Worm (Caenorhabditis elegans) whole organism, L3 larva: Measurements from ENCODE around the gene glr-2.
A peak's percentile ranks its signal among the peaks of the same experiment; 100 is the strongest.

Experiments used
- R02D3.7 ChIP-seq: fragments of 150-350 bp; optimal IDR thresholded peaks from 2 replicates; lab custom pipeline; 2014; ENCODE audit warnings: missing biosample characterization, missing genetic modification characterization
- ZK546.5 ChIP-seq: sonication (generic microtip); optimal IDR thresholded peaks from 2 replicates; lab custom pipeline; 2017; ENCODE audit warnings: missing biosample characterization, missing genetic modification characterization
- aly-2 ChIP-seq: fragments of 150-350 bp; optimal IDR thresholded peaks from 2 replicates; lab custom pipeline; 2014; ENCODE audit warnings: missing biosample characterization, missing genetic modification characterization
- ceh-16 ChIP-seq: sonication (generic microtip); optimal IDR thresholded peaks from 2 replicates; lab custom pipeline; 2017; ENCODE audit warnings: missing biosample characterization, missing genetic modification characterization
- ceh-28 ChIP-seq: fragments of 150-350 bp; optimal IDR thresholded peaks from 2 replicates; lab custom pipeline; 2014; ENCODE audit warnings: missing biosample characterization, missing genetic modification reagents, missing genetic modification characterization
- ceh-82 ChIP-seq: fragments of 150-350 bp; optimal IDR thresholded peaks from 2 replicates; lab custom pipeline; 2014; ENCODE audit warnings: missing biosample characterization, missing genetic modification characterization
- ceh-9 ChIP-seq: sonication (generic microtip); optimal IDR thresholded peaks from 2 replicates; lab custom pipeline; 2018; ENCODE audit warnings: missing biosample characterization, missing genetic modification characterization
- daf-12 ChIP-seq: fragments of 150-350 bp; optimal IDR thresholded peaks from 2 replicates; lab custom pipeline; 2014; ENCODE audit warnings: missing biosample characterization, missing genetic modification reagents, missing genetic modification characterization
- egl-27 ChIP-seq: sonication (generic microtip); optimal IDR thresholded peaks from 4 replicates; lab custom pipeline; 2017; ENCODE audit warnings: missing biosample characterization, missing genetic modification reagents, missing genetic modification characterization
- egl-5 ChIP-seq: fragments of 150-350 bp; optimal IDR thresholded peaks from 2 replicates; lab custom pipeline; 2017; ENCODE audit warnings: missing biosample characterization, missing genetic modification reagents, missing genetic modification characterization, inconsistent platforms
- elt-1 ChIP-seq: fragments of 150-350 bp; optimal IDR thresholded peaks from 2 replicates; lab custom pipeline; 2014; ENCODE audit warnings: missing biosample characterization, missing genetic modification characterization
- elt-2 ChIP-seq: sonication (generic microtip); optimal IDR thresholded peaks from 2 replicates; lab custom pipeline; 2016; ENCODE audit warnings: missing genetic modification reagents, mild to moderate bottlenecking, missing genetic modification characterization, missing compliant biosample characterization
- elt-3 ChIP-seq, 3 experiments: fragments of 150-350 bp in 1 of 3; sonication (generic microtip) in 2 of 3; optimal IDR thresholded peaks; 2 replicates in 2 of 3; 4 replicates in 1 of 3; lab custom pipeline; 2014 to 2017; ENCODE audit warnings: missing biosample characterization in 3 of 3, missing genetic modification characterization in 3 of 3
- fkh-2 ChIP-seq: fragments of 150-350 bp; optimal IDR thresholded peaks from 2 replicates; lab custom pipeline; 2014; ENCODE audit warnings: missing biosample characterization, missing genetic modification reagents, missing genetic modification characterization
- fos-1 ChIP-seq: fragments of 150-350 bp; optimal IDR thresholded peaks from 2 replicates; lab custom pipeline; 2014; ENCODE audit warnings: missing biosample characterization, missing genetic modification characterization
- hmg-11 ChIP-seq: sonication (generic microtip); optimal IDR thresholded peaks from 2 replicates; lab custom pipeline; 2016; ENCODE audit warnings: missing genetic modification characterization, missing compliant biosample characterization
- jun-1 ChIP-seq: fragments of 150-350 bp; optimal IDR thresholded peaks from 2 replicates; lab custom pipeline; 2014; ENCODE audit warnings: missing biosample characterization, missing genetic modification reagents, missing genetic modification characterization
- lin-15B ChIP-seq: fragments of 150-350 bp; optimal IDR thresholded peaks from 2 replicates; lab custom pipeline; 2014; ENCODE audit warnings: missing biosample characterization, missing genetic modification characterization
- lin-39 ChIP-seq: fragments of 150-350 bp; optimal IDR thresholded peaks from 2 replicates; lab custom pipeline; 2018; ENCODE audit warnings: missing biosample characterization, missing genetic modification reagents, missing genetic modification characterization
- lsy-12 ChIP-seq: sonication (generic microtip); optimal IDR thresholded peaks from 2 replicates; lab custom pipeline; 2016; ENCODE audit warnings: mild to moderate bottlenecking, missing genetic modification characterization, missing compliant biosample characterization
- mdl-1 ChIP-seq: fragments of 150-350 bp; optimal IDR thresholded peaks from 2 replicates; lab custom pipeline; 2014; ENCODE audit warnings: missing biosample characterization, missing genetic modification characterization
- mml-1 ChIP-seq: fragments of 150-350 bp; sonication (generic microtip); optimal IDR thresholded peaks from 3 replicates; lab custom pipeline; 2014; ENCODE audit warnings: missing biosample characterization, missing genetic modification characterization
- nfya-1 ChIP-seq: sonication (generic microtip); optimal IDR thresholded peaks from 2 replicates; lab custom pipeline; 2017; ENCODE audit warnings: missing genetic modification characterization, mild to moderate bottlenecking, missing compliant biosample characterization, antibody characterized with exemption, moderate library complexity; ENCODE audit not compliant: insufficient read depth
- nhr-11 ChIP-seq: fragments of 150-350 bp; optimal IDR thresholded peaks from 2 replicates; lab custom pipeline; 2014; ENCODE audit warnings: missing biosample characterization, missing genetic modification characterization
- nhr-12 ChIP-seq: fragments of 150-350 bp; optimal IDR thresholded peaks from 2 replicates; lab custom pipeline; 2014; ENCODE audit warnings: missing biosample characterization, missing genetic modification characterization
- nhr-23 ChIP-seq: fragments of 150-350 bp; optimal IDR thresholded peaks from 2 replicates; lab custom pipeline; 2014; ENCODE audit warnings: missing biosample characterization, missing genetic modification reagents, missing genetic modification characterization
- nhr-237 ChIP-seq: fragments of 150-350 bp; optimal IDR thresholded peaks from 2 replicates; lab custom pipeline; 2014; ENCODE audit warnings: missing biosample characterization, missing genetic modification characterization
- nhr-25 ChIP-seq: sonication (generic microtip); optimal IDR thresholded peaks from 2 replicates; lab custom pipeline; 2017; ENCODE audit warnings: missing biosample characterization, missing genetic modification characterization
- nhr-67 ChIP-seq: fragments of 150-350 bp; optimal IDR thresholded peaks from 2 replicates; lab custom pipeline; 2014; ENCODE audit warnings: missing biosample characterization, missing genetic modification characterization
- nhr-76 ChIP-seq: fragments of 150-350 bp; sonication (generic microtip); optimal IDR thresholded peaks from 5 replicates; lab custom pipeline; 2014; ENCODE audit warnings: missing biosample characterization, missing genetic modification characterization
- nhr-77 ChIP-seq: fragments of 150-350 bp; optimal IDR thresholded peaks from 2 replicates; lab custom pipeline; 2014; ENCODE audit warnings: missing biosample characterization, missing genetic modification characterization
- pha-4 ChIP-seq: fragments of 150-350 bp; optimal IDR thresholded peaks from 2 replicates; lab custom pipeline; 2014; ENCODE audit warnings: missing biosample characterization, missing genetic modification reagents, missing genetic modification characterization
- pqm-1 ChIP-seq: fragments of 150-350 bp; optimal IDR thresholded peaks from 2 replicates; lab custom pipeline; 2017; ENCODE audit warnings: missing biosample characterization, missing genetic modification characterization, inconsistent platforms
- sea-2 ChIP-seq: fragments of 150-350 bp; sonication (generic microtip); optimal IDR thresholded peaks from 4 replicates; lab custom pipeline; 2014; ENCODE audit warnings: missing biosample characterization, missing genetic modification reagents, missing genetic modification characterization
- skn-1 ChIP-seq: fragments of 150-350 bp; optimal IDR thresholded peaks from 2 replicates; lab custom pipeline; 2014; ENCODE audit warnings: missing biosample characterization, missing genetic modification characterization
- snpc-4 ChIP-seq: fragments of 150-350 bp; optimal IDR thresholded peaks from 2 replicates; lab custom pipeline; 2014; ENCODE audit warnings: missing biosample characterization, missing genetic modification characterization
- unc-39 ChIP-seq: sonication (generic microtip); optimal IDR thresholded peaks from 4 replicates; lab custom pipeline; 2017; ENCODE audit warnings: missing biosample characterization, missing genetic modification characterization
- unc-62 ChIP-seq: fragments of 150-350 bp; sonication (generic microtip); optimal IDR thresholded peaks from 4 replicates; lab custom pipeline; 2014; ENCODE audit warnings: missing biosample characterization, missing genetic modification reagents, missing genetic modification characterization
- ztf-11 ChIP-seq: fragments of 150-350 bp; optimal IDR thresholded peaks from 2 replicates; lab custom pipeline; 2014; ENCODE audit warnings: missing biosample characterization, missing genetic modification characterization
- ztf-4 ChIP-seq: fragments of 150-350 bp; optimal IDR thresholded peaks from 2 replicates; lab custom pipeline; 2014; ENCODE audit warnings: missing biosample characterization, missing genetic modification characterization

glr-2 gene

DNA sequence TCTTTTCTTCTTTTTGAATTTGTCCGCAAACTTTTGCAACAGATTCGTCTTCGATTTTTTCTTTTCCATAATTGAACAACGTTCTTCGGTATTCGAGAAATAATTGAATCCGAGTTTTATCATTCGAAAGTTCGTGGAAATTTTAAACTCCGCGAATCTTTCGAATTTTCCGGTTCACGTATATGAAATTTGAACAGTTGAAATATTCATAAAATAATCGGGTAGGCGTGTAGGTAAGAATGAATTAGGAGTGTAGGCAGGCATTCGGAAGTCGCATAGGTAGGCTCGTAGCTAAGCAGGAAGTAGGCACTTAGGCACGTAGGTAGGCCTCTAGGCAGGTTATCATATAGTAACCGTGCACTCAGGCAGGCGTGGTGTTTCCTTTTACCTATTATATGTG, 6.6 kb downstream of the glr-2 start, which contains the start of gene B0280.11:
B0280.11 (minus strand) TSS at position 101 of the 400 bp plus-strand sequence.
- TF ChIP-seq ztf-4 (tag; lab: Kevin White, UChicago), result no peak
- no peak for TF ChIP-seq elt-2 (tag; lab: Kevin White, UChicago)
- no peak for TF ChIP-seq R02D3.7 (tag; lab: Kevin White, UChicago)
- TF ChIP-seq fos-1 (tag; lab: Kevin White, UChicago), result no peak
- no peak for TF ChIP-seq egl-5 (tag; lab: Kevin White, UChicago)
- TF ChIP-seq ZK546.5, result no peak
- no peak for TF ChIP-seq aly-2 (tag; lab: Kevin White, UChicago)
- no peak for TF ChIP-seq nhr-237 (tag; lab: Kevin White, UChicago)
- TF ChIP-seq lin-39 (tag; lab: Kevin White, UChicago), result no peak
- no peak for TF ChIP-seq nhr-12 (tag; lab: Kevin White, UChicago)
- TF ChIP-seq nhr-67 (tag; lab: Kevin White, UChicago), result no peak
- TF ChIP-seq snpc-4 (tag; lab: Kevin White, UChicago), result no peak
- no peak for TF ChIP-seq nhr-25 (tag; lab: Kevin White, UChicago)
- no peak for TF ChIP-seq jun-1 (tag; lab: Kevin White, UChicago)
- TF ChIP-seq mml-1, result no peak
- no peak for TF ChIP-seq egl-27
- no peak for TF ChIP-seq nhr-76 (tag; lab: Kevin White, UChicago)
- TF ChIP-seq ceh-9 (tag; lab: Kevin White, UChicago), result no peak
- TF ChIP-seq sea-2, result no peak
- no peak for TF ChIP-seq ztf-11

DNA sequence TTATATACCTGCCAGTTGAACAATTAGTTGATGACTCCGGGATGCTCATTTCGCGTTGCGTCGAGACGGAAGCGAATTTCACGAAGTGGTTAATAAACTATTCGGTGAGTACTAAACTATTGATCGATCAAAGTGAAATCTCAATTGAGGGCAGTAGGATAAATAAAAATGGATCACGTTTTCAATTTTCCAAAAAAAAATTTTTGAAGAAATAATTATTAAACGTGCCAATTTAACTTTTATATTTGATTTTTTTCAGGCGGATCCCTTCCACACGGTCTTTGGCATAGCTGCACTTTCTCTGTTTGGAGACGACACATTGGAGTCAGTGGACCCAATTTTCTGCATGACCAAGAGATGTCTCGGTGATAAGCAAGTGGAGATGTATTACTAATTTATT, 8.7 kb downstream of the glr-2 start, which contains the start of gene B0280.17:
B0280.17 (minus strand) TSS at position 101 of the 400 bp plus-strand sequence.
- TF ChIP-seq ceh-82, result no peak
- TF ChIP-seq, all 47 proteins: peak for 0

DNA sequence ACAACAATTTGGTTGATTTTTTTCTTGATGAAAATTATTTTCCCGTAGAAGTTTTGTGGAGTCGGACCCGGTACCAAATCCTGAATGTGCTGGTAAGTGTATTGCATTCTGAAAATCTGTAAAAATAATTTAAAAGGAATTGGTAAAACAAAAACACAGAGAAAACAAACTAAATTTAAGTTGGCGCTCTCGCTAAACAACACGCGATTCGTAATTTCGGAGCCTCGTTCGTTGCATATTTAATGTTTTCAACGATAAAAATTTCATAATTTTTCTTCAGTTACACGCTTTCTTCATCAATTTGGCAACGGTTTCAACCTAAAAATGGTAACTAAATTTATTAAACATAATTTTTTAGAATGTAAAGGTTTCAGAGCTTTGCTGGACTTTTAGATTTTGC, 11.2 kb downstream of the glr-2 start, which contains the start of the genes pot-1 and ggtb-1:
pot-1 (minus strand) TSS at position 120 of the 400 bp plus-strand sequence.
ggtb-1 (plus strand) TSS at position 208 of the 400 bp plus-strand sequence.
- peak; percentile 31 for TF ChIP-seq pha-4 (tag; lab: Kevin White, UChicago)
- TF ChIP-seq nfya-1, result peak; percentile 6
- TF ChIP-seq mdl-1 (tag; lab: Kevin White, UChicago), result no peak
- TF ChIP-seq aly-2 (tag; lab: Kevin White, UChicago), result no peak
- peak; percentile 5 for TF ChIP-seq lin-15B (tag; lab: Kevin White, UChicago)

DNA sequence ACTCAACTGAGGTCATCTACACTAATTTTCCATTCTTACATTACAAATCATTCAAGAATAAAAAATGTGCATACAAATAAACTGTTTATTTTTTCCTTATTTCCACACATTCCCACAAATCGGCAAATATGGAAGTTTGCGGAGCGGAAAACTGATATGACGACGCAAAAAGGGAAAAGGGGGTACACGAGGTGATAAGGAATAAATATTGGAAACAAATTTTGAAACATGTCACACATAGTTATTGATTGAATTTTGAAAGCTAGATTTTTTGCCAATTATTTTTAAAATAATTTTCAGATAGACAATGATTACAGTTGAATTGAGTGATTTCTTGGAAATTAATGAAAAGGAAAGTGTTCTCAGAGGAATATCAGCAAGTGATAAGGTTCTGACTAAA, 16.2 kb downstream of the glr-2 start, which contains the start of gene viro-2:
viro-2 (plus strand) TSS at position 301 of the 400 bp plus-strand sequence.
- peak; percentile 25 for TF ChIP-seq elt-2 (tag; lab: Kevin White, UChicago)

DNA sequence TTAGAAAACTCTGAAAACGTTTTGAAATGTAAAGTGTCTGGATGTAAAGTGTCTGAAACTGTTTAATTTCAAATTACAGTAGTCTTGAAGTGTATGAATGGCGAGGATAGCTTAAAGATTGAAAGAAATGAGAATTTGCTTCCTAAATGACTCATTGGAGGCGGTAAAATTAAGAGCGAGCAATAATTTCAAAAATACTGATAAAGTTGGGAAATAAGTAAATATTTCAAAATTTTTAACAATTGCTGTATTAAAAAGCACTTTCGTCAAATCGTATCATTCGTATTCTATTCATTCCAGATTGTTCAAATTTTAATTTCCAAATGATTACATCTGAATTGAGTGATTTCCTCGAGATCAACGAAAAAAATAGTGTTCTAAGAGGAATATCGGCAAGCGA, 20.4 kb downstream of the glr-2 start, which contains the start of gene B0280.2:
B0280.2 (plus strand) TSS at position 301 of the 400 bp plus-strand sequence.
- no peak for TF ChIP-seq elt-1
- no peak for TF ChIP-seq nhr-67 (tag; lab: Kevin White, UChicago)
- TF ChIP-seq nfya-1, result no peak
- no peak for TF ChIP-seq lin-15B (tag; lab: Kevin White, UChicago)
- TF ChIP-seq daf-12 (tag; lab: Kevin White, UChicago), result no peak
- TF ChIP-seq elt-3 (tag; optimal IDR thresholded peaks at IDR 0.05; lab: Kevin White, UChicago), result no peak
- no peak for TF ChIP-seq pha-4 (tag; lab: Kevin White, UChicago)
- no peak for TF ChIP-seq ceh-82
- no peak for TF ChIP-seq R02D3.7 (tag; lab: Kevin White, UChicago)
- TF ChIP-seq nhr-12 (tag; lab: Kevin White, UChicago), result no peak
- TF ChIP-seq ceh-28 (tag; lab: Kevin White, UChicago), result no peak
- TF ChIP-seq unc-39 (tag; lab: Kevin White, UChicago), result no peak
- no peak for TF ChIP-seq jun-1 (tag; lab: Kevin White, UChicago)
- TF ChIP-seq sea-2, result no peak
- TF ChIP-seq egl-27, result no peak
- no peak for TF ChIP-seq lsy-12 (tag; lab: Kevin White, UChicago)

DNA sequence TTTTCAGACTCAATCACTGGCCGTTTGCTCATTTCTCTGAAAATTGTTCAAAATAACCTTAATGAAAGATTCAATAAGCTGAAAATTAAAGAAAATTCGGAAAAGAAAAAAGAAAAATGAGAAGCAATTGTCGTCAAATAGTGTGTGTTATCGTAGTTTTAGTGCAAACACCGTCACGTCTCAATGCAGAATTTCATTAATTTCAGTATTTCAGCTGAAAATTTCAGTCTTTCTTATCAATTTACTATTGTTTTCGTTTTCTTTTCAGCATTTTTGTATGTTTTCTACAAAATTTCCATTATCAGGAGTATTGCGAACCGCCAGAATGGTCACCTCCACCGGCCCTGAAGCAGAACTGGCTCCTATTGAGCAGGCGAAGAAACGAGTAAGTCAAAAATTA, 21.9 kb downstream of the glr-2 start, which contains the start of the genes B0280.9 and rpia-1:
B0280.9 (minus strand) TSS at position 36 of the 400 bp plus-strand sequence.
rpia-1 (plus strand) TSS at position 269 of the 400 bp plus-strand sequence.
- TF ChIP-seq nhr-237 (tag; lab: Kevin White, UChicago) (no peak), unc-62 (GFP tag; lab: Kevin White, UChicago) (no peak), aly-2 (tag; lab: Kevin White, UChicago) (no peak), daf-12 (tag; lab: Kevin White, UChicago) (no peak), sea-2 (no peak), nhr-11 (no peak), ceh-16 (no peak), mml-1 (no peak), nhr-77 (tag; lab: Kevin White, UChicago) (no peak), egl-27 (no peak), egl-5 (tag; lab: Kevin White, UChicago) (no peak), pqm-1 (tag; lab: Kevin White, UChicago) (peak; percentile 56), nhr-23 (tag; lab: Kevin White, UChicago) (peak; percentile 35), nfya-1 (peak; percentile 18), R02D3.7 (tag; lab: Kevin White, UChicago) (no peak), mdl-1 (tag; lab: Kevin White, UChicago) (no peak), ceh-82 (no peak), skn-1 (tag; lab: Kevin White, UChicago) (peak; percentile 12), nhr-67 (tag; lab: Kevin White, UChicago) (no peak), elt-2 (tag; lab: Kevin White, UChicago) (peak; percentile 68), ZK546.5 (no peak), snpc-4 (tag; lab: Kevin White, UChicago) (no peak), fkh-2 (tag; lab: Kevin White, UChicago) (no peak), hmg-11 (tag; lab: Kevin White, UChicago) (peak; percentile 23), lin-15B (tag; lab: Kevin White, UChicago) (peak; percentile 21)
